Worm (Caenorhabditis elegans) whole organism, L1 larva: ENCODE data around the gene cutl-28.

Experiments used
- alr-1 ChIP-seq: fragments of 200-800 bp; sonication (Bioruptor generic); optimal IDR thresholded peaks from 2 replicates; lab custom pipeline; 2018; ENCODE audit warnings: borderline replicate concordance, mild to moderate bottlenecking, missing genetic modification characterization, missing compliant biosample characterization
- ceh-82 ChIP-seq, 3 experiments: fragments of 150-350 bp in 1 of 3; sonication (generic microtip) in 2 of 3; optimal IDR thresholded peaks; 2 replicates each; lab custom pipeline; 2014 to 2017; ENCODE audit warnings: missing biosample characterization in 3 of 3, missing genetic modification characterization in 3 of 3
- dpl-1 ChIP-seq, 3 experiments: fragments of 150-350 bp in 2 of 3; sonication (generic microtip) in 1 of 3; optimal IDR thresholded peaks; 2 replicates each; lab custom pipeline; 2014 to 2017; ENCODE audit warnings: missing biosample characterization in 3 of 3, missing genetic modification characterization in 3 of 3, missing genetic modification reagents in 3 of 3
- egl-27 ChIP-seq, 2 experiments: fragments of 150-350 bp in 1 of 2; sonication (generic microtip); optimal IDR thresholded peaks; 3 replicates each; lab custom pipeline; 2017 to 2018; ENCODE audit warnings: missing biosample characterization in 2 of 2, missing genetic modification characterization in 2 of 2, missing genetic modification reagents in 2 of 2
- elt-3 ChIP-seq, 6 experiments: fragments of 150-350 bp in 1 of 6; sonication (generic microtip); optimal IDR thresholded peaks; 2 replicates each; lab custom pipeline; 2017 to 2018; ENCODE audit warnings: missing biosample characterization in 6 of 6, missing genetic modification characterization in 6 of 6, inconsistent platforms in 1 of 6
- fkh-10 ChIP-seq: sonication (generic microtip); optimal IDR thresholded peaks from 2 replicates; lab custom pipeline; 2017; ENCODE audit warnings: missing biosample characterization, missing genetic modification reagents, missing genetic modification characterization
- fkh-8 ChIP-seq: sonication (generic microtip); optimal IDR thresholded peaks from 2 replicates; lab custom pipeline; 2016; ENCODE audit warnings: mild to moderate bottlenecking, missing genetic modification characterization, missing compliant biosample characterization
- fos-1 ChIP-seq: fragments of 150-350 bp; optimal IDR thresholded peaks from 2 replicates; lab custom pipeline; 2014; ENCODE audit warnings: missing biosample characterization, missing genetic modification characterization
- mdl-1 ChIP-seq, 2 experiments: fragments of 150-350 bp; optimal IDR thresholded peaks; 2 replicates each; lab custom pipeline; 2014 to 2017; ENCODE audit warnings: missing biosample characterization in 2 of 2, missing genetic modification characterization in 2 of 2, inconsistent platforms in 1 of 2
- nhr-11 ChIP-seq: fragments of 150-350 bp; optimal IDR thresholded peaks from 2 replicates; lab custom pipeline; 2014; ENCODE audit warnings: missing biosample characterization, missing genetic modification characterization
- nhr-28 ChIP-seq: fragments of 150-350 bp; optimal IDR thresholded peaks from 2 replicates; lab custom pipeline; 2014; ENCODE audit warnings: missing biosample characterization, missing genetic modification characterization
- nhr-77 ChIP-seq: fragments of 150-350 bp; optimal IDR thresholded peaks from 2 replicates; lab custom pipeline; 2014; ENCODE audit warnings: missing biosample characterization, missing genetic modification characterization

- no peak for TF ChIP-seq nhr-11 (tag; lab: Kevin White, UChicago)
- TF ChIP-seq dpl-1 (GFP tag; optimal IDR thresholded peaks at IDR 0.05; lab: Kevin White, UChicago), result no peak
- no peak for TF ChIP-seq ceh-82 (tag; optimal IDR thresholded peaks at IDR 0.05; lab: Kevin White, UChicago)
- no peak for TF ChIP-seq nhr-77 (tag; lab: Kevin White, UChicago)
- no peak for TF ChIP-seq egl-27 (tag; optimal IDR thresholded peaks at IDR 0.05; lab: Kevin White, UChicago)
- TF ChIP-seq fkh-10, result no peak
- no peak for TF ChIP-seq fkh-8 (tag; lab: Kevin White, UChicago)
- TF ChIP-seq nhr-28 (tag; lab: Kevin White, UChicago), result no peak
- TF ChIP-seq alr-1, result no peak
- TF ChIP-seq fos-1, result no peak
- no peak for TF ChIP-seq elt-3 (tag; optimal IDR thresholded peaks at IDR 0.05; lab: Kevin White, UChicago)
- no peak for TF ChIP-seq mdl-1 (tag; optimal IDR thresholded peaks at IDR 0.05; lab: Kevin White, UChicago)
Observed at ce11 chrIV:673313-673712, 11.0 kb upstream of the cutl-28 start, which contains the start of gene K11H12.3.
